Fruit fly (Drosophila melanogaster) whole organism, embryonic: ENCODE measurements around the gene Vha16-3.

Experiments used
- Abd-B ChIP-seq: fragments of 200-800 bp; sonication (Bioruptor generic); optimal IDR thresholded peaks from 2 replicates; lab custom pipeline; 2018; ENCODE audit warnings: missing biosample characterization, mild to moderate bottlenecking, missing genetic modification characterization, moderate library complexity
- Blimp-1 ChIP-seq: fragments of 200-800 bp; sonication (Bioruptor generic); optimal IDR thresholded peaks from 3 replicates; lab custom pipeline; 2018; ENCODE audit warnings: missing biosample characterization, missing genetic modification characterization, mild to moderate bottlenecking, moderate library complexity, missing genetic modification reagents
- CG10147 ChIP-seq: fragments of 200-800 bp; sonication (Bioruptor generic); optimal IDR thresholded peaks from 2 replicates; lab custom pipeline; 2019; ENCODE audit warnings: missing biosample characterization, mild to moderate bottlenecking, missing genetic modification characterization, moderate library complexity
- CG10267 ChIP-seq: fragments of 200-800 bp; sonication (Bioruptor generic); optimal IDR thresholded peaks from 2 replicates; lab custom pipeline; 2018; ENCODE audit warnings: missing biosample characterization, mild to moderate bottlenecking, missing genetic modification characterization, moderate library complexity
- CG10366 ChIP-seq: fragments of 200-800 bp; sonication (Bioruptor generic); IDR thresholded peaks from 2 replicates; pipeline ENCODE4 v1.3.6; 2022; ENCODE audit warnings: missing biosample characterization, missing genetic modification characterization
- CG11456 ChIP-seq: fragments of 200-800 bp; sonication (Bioruptor generic); IDR thresholded peaks from 3 replicates; pipeline ENCODE4 v1.3.6; 2022; ENCODE audit warnings: missing biosample characterization, missing genetic modification characterization
- CG11504 ChIP-seq: fragments of 200-800 bp; sonication (Bioruptor generic); optimal IDR thresholded peaks from 3 replicates; lab custom pipeline; 2019; ENCODE audit warnings: missing biosample characterization, mild to moderate bottlenecking, missing genetic modification characterization, moderate library complexity
- CG11560 ChIP-seq: fragments of 200-800 bp; sonication (Bioruptor generic); IDR thresholded peaks from 3 replicates; pipeline ENCODE4 v1.3.6; 2022; ENCODE audit warnings: missing biosample characterization, missing genetic modification characterization
- CG12071 ChIP-seq: fragments of 200-800 bp; sonication (Bioruptor generic); optimal IDR thresholded peaks from 3 replicates; lab custom pipeline; 2018; ENCODE audit warnings: missing biosample characterization, mild to moderate bottlenecking, missing genetic modification characterization
- CG12104 ChIP-seq: fragments of 200-800 bp; sonication (Bioruptor generic); optimal IDR thresholded peaks from 3 replicates; lab custom pipeline; 2016; ENCODE audit warnings: missing biosample characterization, missing genetic modification characterization
- CG12155 ChIP-seq: fragments of 200-800 bp; sonication (Bioruptor generic); optimal IDR thresholded peaks from 3 replicates; lab custom pipeline; 2016; ENCODE audit warnings: missing biosample characterization, missing genetic modification characterization
- CG12942 ChIP-seq: fragments of 200-800 bp; sonication (Bioruptor generic); optimal IDR thresholded peaks from 3 replicates; lab custom pipeline; 2016; ENCODE audit warnings: missing biosample characterization, missing genetic modification characterization
- CG17361 ChIP-seq: fragments of 200-800 bp; sonication (Bioruptor generic); IDR thresholded peaks from 3 replicates; pipeline ENCODE4 v1.3.6; 2022; ENCODE audit warnings: missing biosample characterization, missing genetic modification characterization
- CG17385 ChIP-seq: fragments of 200-800 bp; sonication (Bioruptor generic); optimal IDR thresholded peaks from 3 replicates; lab custom pipeline; 2018; ENCODE audit warnings: missing biosample characterization, mild to moderate bottlenecking, missing genetic modification characterization
- CG17802 ChIP-seq: fragments of 200-800 bp; sonication (Bioruptor generic); optimal IDR thresholded peaks from 2 replicates; lab custom pipeline; 2018; ENCODE audit warnings: missing biosample characterization, mild to moderate bottlenecking, missing genetic modification characterization, moderate library complexity
- CG2120 ChIP-seq: fragments of 200-800 bp; sonication (Bioruptor generic); optimal IDR thresholded peaks from 3 replicates; lab custom pipeline; 2016; ENCODE audit warnings: missing biosample characterization, missing genetic modification characterization
- CG4617 ChIP-seq: fragments of 200-800 bp; sonication (Bioruptor generic); optimal IDR thresholded peaks from 3 replicates; lab custom pipeline; 2016; ENCODE audit warnings: missing biosample characterization, missing genetic modification characterization, borderline replicate concordance
- CG7357 ChIP-seq: fragments of 200-800 bp; sonication (Bioruptor generic); IDR thresholded peaks from 3 replicates; pipeline ENCODE4 v1.3.6; 2022; ENCODE audit warnings: missing biosample characterization, missing genetic modification characterization
- CG7556 ChIP-seq: fragments of 200-800 bp; sonication (Bioruptor generic); optimal IDR thresholded peaks from 2 replicates; lab custom pipeline; 2017; ENCODE audit warnings: missing biosample characterization, mild to moderate bottlenecking, missing genetic modification characterization
- CG8290 ChIP-seq, 3 experiments: fragments of 200-800 bp; sonication (Bioruptor generic); optimal IDR thresholded peaks; 2 replicates each; lab custom pipeline; 2016 to 2019; ENCODE audit warnings: missing biosample characterization in 3 of 3, missing genetic modification characterization in 3 of 3, mild to moderate bottlenecking in 2 of 3, moderate library complexity in 1 of 3
- CG9437 ChIP-seq: fragments of 200-800 bp; sonication (Bioruptor generic); optimal IDR thresholded peaks from 2 replicates; lab custom pipeline; 2018; ENCODE audit warnings: missing biosample characterization, mild to moderate bottlenecking, missing genetic modification characterization
- E2f1 ChIP-seq: fragments of 200-800 bp; sonication (Bioruptor generic); IDR thresholded peaks from 2 replicates; pipeline ENCODE4 v1.3.6; 2022; ENCODE audit warnings: missing biosample characterization, missing genetic modification characterization
- Fer1 ChIP-seq: fragments of 200-800 bp; sonication (Bioruptor generic); optimal IDR thresholded peaks from 2 replicates; lab custom pipeline; 2017; ENCODE audit warnings: missing biosample characterization, mild to moderate bottlenecking, missing genetic modification characterization
- Hey ChIP-seq: fragments of 200-800 bp; sonication (Bioruptor generic); optimal IDR thresholded peaks from 3 replicates; lab custom pipeline; 2018; ENCODE audit warnings: missing biosample characterization, mild to moderate bottlenecking, missing genetic modification characterization
- Hr3 ChIP-seq: fragments of 200-800 bp; sonication (Bioruptor generic); optimal IDR thresholded peaks from 3 replicates; lab custom pipeline; 2016; ENCODE audit warnings: missing biosample characterization, missing genetic modification characterization
- MESR4 ChIP-seq: fragments of 200-800 bp; sonication (Bioruptor generic); optimal IDR thresholded peaks from 2 replicates; lab custom pipeline; 2018; ENCODE audit warnings: missing biosample characterization, mild to moderate bottlenecking, missing genetic modification characterization, moderate library complexity
- Med ChIP-seq: fragments of 200-800 bp; sonication (Bioruptor generic); peaks from one replicate; lab custom pipeline; 2016; ENCODE audit warnings: missing biosample characterization, missing genetic modification characterization, mild to moderate bottlenecking, inconsistent platforms, moderate library complexity
- Mes4 ChIP-seq: fragments of 200-800 bp; sonication (Bioruptor generic); optimal IDR thresholded peaks from 2 replicates; lab custom pipeline; 2016; ENCODE audit warnings: missing biosample characterization, missing genetic modification characterization
- NFAT ChIP-seq: fragments of 200-800 bp; sonication (Bioruptor generic); IDR thresholded peaks from 2 replicates; pipeline ENCODE4 v1.3.6; 2022; ENCODE audit warnings: missing biosample characterization, missing genetic modification characterization
- Sry-δ ChIP-seq: fragments of 200-800 bp; sonication (Bioruptor generic); optimal IDR thresholded peaks from 2 replicates; lab custom pipeline; 2016; ENCODE audit warnings: missing biosample characterization, missing genetic modification characterization
- Xbp1 ChIP-seq: fragments of 200-800 bp; sonication (Bioruptor generic); optimal IDR thresholded peaks from 3 replicates; lab custom pipeline; 2016; ENCODE audit warnings: missing biosample characterization, mild to moderate bottlenecking, missing genetic modification characterization
- al ChIP-seq: fragments of 200-800 bp; sonication (Bioruptor generic); IDR thresholded peaks from 2 replicates; pipeline ENCODE4 v1.3.6; 2022; ENCODE audit warnings: missing biosample characterization, missing genetic modification characterization
- bab2 ChIP-seq: fragments of 200-800 bp; sonication (Bioruptor generic); optimal IDR thresholded peaks from 2 replicates; lab custom pipeline; 2016; ENCODE audit warnings: missing biosample characterization, missing genetic modification characterization
- bcd ChIP-seq: fragments of 200-800 bp; sonication (Bioruptor generic); optimal IDR thresholded peaks from 2 replicates; lab custom pipeline; 2017; ENCODE audit warnings: missing biosample characterization, mild to moderate bottlenecking, missing genetic modification characterization
- corto ChIP-seq: fragments of 200-800 bp; sonication (Bioruptor generic); optimal IDR thresholded peaks from 2 replicates; lab custom pipeline; 2016; ENCODE audit warnings: missing biosample characterization, mild to moderate bottlenecking, missing genetic modification characterization, moderate library complexity
- fd64A ChIP-seq: fragments of 200-800 bp; sonication (Bioruptor generic); optimal IDR thresholded peaks from 3 replicates; lab custom pipeline; 2018; ENCODE audit warnings: missing biosample characterization, mild to moderate bottlenecking, missing genetic modification characterization
- grau ChIP-seq: fragments of 200-800 bp; optimal IDR thresholded peaks from 3 replicates; lab custom pipeline; 2019; ENCODE audit warnings: missing biosample characterization, mild to moderate bottlenecking, missing genetic modification characterization, moderate library complexity
- hth ChIP-seq: fragments of >200 bp; optimal IDR thresholded peaks from 2 replicates; lab custom pipeline; 2017; ENCODE audit warnings: inconsistent platforms
- maf-S ChIP-seq: fragments of 200-800 bp; sonication (Bioruptor generic); optimal IDR thresholded peaks from 2 replicates; lab custom pipeline; 2016; ENCODE audit warnings: missing biosample characterization, missing genetic modification characterization
- nmo ChIP-seq: fragments of 200-800 bp; sonication (Bioruptor generic); optimal IDR thresholded peaks from 2 replicates; lab custom pipeline; 2018; ENCODE audit warnings: missing biosample characterization, mild to moderate bottlenecking, missing genetic modification characterization, moderate library complexity
- org-1 ChIP-seq: fragments of 200-800 bp; sonication (Bioruptor generic); optimal IDR thresholded peaks from 2 replicates; lab custom pipeline; 2017; ENCODE audit warnings: missing biosample characterization, missing genetic modification characterization
- prd ChIP-seq, 3 experiments: fragments of >200 bp in 2 of 3; fragments of 200-800 bp in 1 of 3; sonication (Bioruptor generic) in 1 of 3; optimal IDR thresholded peaks in 2 of 3; IDR thresholded peaks in 1 of 3; 2 replicates in 2 of 3; 3 replicates in 1 of 3; pipeline versions ENCODE4 v1.3.6 to Lab custom; 2017 to 2022; ENCODE audit warnings: missing biosample characterization in 1 of 3, missing genetic modification characterization in 1 of 3
- ranshi ChIP-seq: fragments of 200-800 bp; sonication (Bioruptor generic); IDR thresholded peaks from 2 replicates; pipeline ENCODE4 v1.3.6; 2022; ENCODE audit warnings: missing biosample characterization, missing genetic modification characterization
- rib ChIP-seq: fragments of 200-800 bp; sonication (Bioruptor generic); IDR thresholded peaks from 2 replicates; pipeline ENCODE4 v1.3.6; 2022; ENCODE audit warnings: missing biosample characterization, missing genetic modification characterization
- row ChIP-seq: fragments of 200-800 bp; sonication (Bioruptor generic); IDR thresholded peaks from 3 replicates; pipeline ENCODE4 v1.3.6; 2022; ENCODE audit warnings: missing biosample characterization, missing genetic modification characterization
- sim ChIP-seq: fragments of 200-800 bp; sonication (Bioruptor generic); IDR thresholded peaks from 2 replicates; pipeline ENCODE4 v1.3.6; 2022; ENCODE audit warnings: missing biosample characterization, missing genetic modification characterization
- slp2 ChIP-seq: fragments of 200-800 bp; sonication (Bioruptor generic); optimal IDR thresholded peaks from 2 replicates; lab custom pipeline; 2016; ENCODE audit warnings: missing biosample characterization, missing genetic modification characterization
- tna ChIP-seq: fragments of 200-800 bp; sonication (Bioruptor generic); IDR thresholded peaks from 2 replicates; pipeline ENCODE4 v1.3.6; 2022; ENCODE audit warnings: missing biosample characterization, missing genetic modification characterization; ENCODE audit not compliant: partially characterized antibody
- vvl ChIP-seq: fragments of 200-800 bp; sonication (Bioruptor generic); IDR thresholded peaks from 2 replicates; pipeline ENCODE4 v1.3.6; 2022; ENCODE audit warnings: missing biosample characterization, missing genetic modification characterization
- zen ChIP-seq: fragments of 200-800 bp; sonication (Bioruptor generic); optimal IDR thresholded peaks from 3 replicates; lab custom pipeline; 2018; ENCODE audit warnings: missing biosample characterization, mild to moderate bottlenecking, missing genetic modification characterization, moderate library complexity

Vha16-3 gene

dm6 chr3L:11483135-11483534 is 10.0 kb downstream of the Vha16-3 start (continued):
- TF ChIP-seq hth (lab: Kevin White, UChicago) (no peak), prd (optimal IDR thresholded peaks at IDR 0.05; lab: Kevin White, UChicago) (no peak), prd (GFP tag; IDR thresholded peaks at IDR 0.05; lab: Robert Waterston, UW) (peak; percentile 61; the same call in 2 of the 3 replicates), Med (GFP tag; lab: Kevin White, UChicago) (peak; percentile 89), CG17361 (GFP tag; lab: Robert Waterston, UW) (peak; percentile 61), Sry-δ (GFP tag; lab: Kevin White, UChicago) (peak; percentile 10), zen (peak; percentile 25), bab2 (GFP tag; lab: Kevin White, UChicago) (no peak), CG7556 (GFP tag; lab: Kevin White, UChicago) (peak; percentile 64), corto (GFP tag; lab: Kevin White, UChicago) (no peak), CG8290 (GFP tag; optimal IDR thresholded peaks at IDR 0.05; lab: Kevin White, UChicago) (no peak), CG8290 (tag; optimal IDR thresholded peaks at IDR 0.05; lab: Kevin White, UChicago) (no peak), Hey (no peak), Hr3 (GFP tag; lab: Kevin White, UChicago) (peak; percentile 19), NFAT (GFP tag; lab: Robert Waterston, UW) (0 out of 2 replicates have a peak, but pooled peaks have one; percentile 2), rib (no peak), tna (GFP tag; lab: Robert Waterston, UW) (peak; percentile 27; the same call in 1 of the 2 replicates), CG11560 (no peak), CG2120 (GFP tag; lab: Kevin White, UChicago) (peak; percentile 50), al (GFP tag; lab: Robert Waterston, UW) (no peak), CG11504 (tag; lab: Kevin White, UChicago) (peak; percentile 67), Xbp1 (GFP tag; lab: Kevin White, UChicago) (peak; percentile 31), Abd-B (peak; percentile 34), vvl (GFP tag; lab: Robert Waterston, UW) (peak; percentile 33; the same call in 1 of the 2 replicates), fd64A (GFP tag; lab: Kevin White, UChicago) (no peak), CG17802 (peak; percentile 12), CG12942 (GFP tag; lab: Kevin White, UChicago) (peak; percentile 22), Blimp-1 (GFP tag; lab: Kevin White, UChicago) (peak; percentile 52), nmo (GFP tag; lab: Kevin White, UChicago) (peak; percentile 65), E2f1 (GFP tag; lab: Robert Waterston, UW) (peak; percentile 43; the same call in 1 of the 2 replicates), Mes4 (peak; percentile 27), row (GFP tag; lab: Robert Waterston, UW) (peak; percentile 39; the same call in 2 of the 3 replicates), CG4617 (GFP tag; lab: Kevin White, UChicago) (peak; percentile 2), CG10147 (GFP tag; lab: Kevin White, UChicago) (no peak), CG12155 (GFP tag; lab: Kevin White, UChicago) (peak; percentile 2), ranshi (GFP tag; lab: Robert Waterston, UW) (peak; percentile 4; the same call in 1 of the 2 replicates), org-1 (GFP tag; lab: Kevin White, UChicago) (peak; percentile 33), CG12104 (GFP tag; lab: Kevin White, UChicago) (peak; percentile 10), maf-S (GFP tag; lab: Kevin White, UChicago) (peak; percentile 21), grau (tag; lab: Kevin White, UChicago) (peak; percentile 54), sim (GFP tag; lab: Robert Waterston, UW) (no peak), CG17385 (GFP tag; lab: Kevin White, UChicago) (peak; percentile 27), CG7357 (GFP tag; lab: Robert Waterston, UW) (no peak), MESR4 (GFP tag; lab: Kevin White, UChicago) (no peak), CG9437 (GFP tag; lab: Kevin White, UChicago) (peak; percentile 38), CG10366 (GFP tag; lab: Robert Waterston, UW) (no peak), bcd (GFP tag; lab: Kevin White, UChicago) (peak; percentile 39), CG12071 (GFP tag; lab: Kevin White, UChicago) (no peak), slp2 (GFP tag; lab: Kevin White, UChicago) (no peak), Fer1 (GFP tag; lab: Kevin White, UChicago) (peak; percentile 28), CG11456 (GFP tag; lab: Robert Waterston, UW) (no peak), CG10267 (peak; percentile 8)
